Fruit fly (Drosophila melanogaster): Measurements from ENCODE around the gene Dora.

Gene Dora

DNA sequence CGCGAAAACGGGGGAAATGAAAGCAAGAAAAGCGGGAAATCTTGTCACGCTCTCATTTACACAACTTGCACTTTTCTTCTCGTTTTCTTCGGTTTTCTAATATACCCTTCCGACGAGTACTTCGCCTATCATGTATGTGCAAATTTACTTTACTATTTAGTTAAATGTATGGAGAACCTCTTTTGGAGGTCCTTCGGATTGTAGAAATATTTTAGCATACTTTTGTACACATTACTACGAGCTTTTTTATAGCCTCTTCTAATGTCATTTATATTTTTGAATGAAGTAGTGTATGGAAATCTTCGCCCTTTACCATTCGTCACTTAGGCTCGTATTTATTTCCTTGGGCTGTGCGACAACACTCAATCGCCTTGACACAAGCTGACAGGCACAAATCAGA, 33.5 kb downstream of the Dora start:
- TF ChIP-seq CG4318 (GFP tag; optimal IDR thresholded peaks at IDR 0.05) = no peak
- TF ChIP-seq CG15336 (GFP tag; IDR thresholded peaks at IDR 0.05) = 0 out of 2 replicates have a peak, but pooled peaks have one; percentile 8
- TF ChIP-seq vri (GFP tag; optimal IDR thresholded peaks at IDR 0.05) = no peak
- TF ChIP-seq pdm3 (GFP tag; optimal IDR thresholded peaks at IDR 0.05) = no peak
- no peak for TF ChIP-seq Lpt (GFP tag; optimal IDR thresholded peaks at IDR 0.05)
- no peak for TF ChIP-seq OdsH (GFP tag; optimal IDR thresholded peaks at IDR 0.05)
- no peak for TF ChIP-seq CG3032 (tag; optimal IDR thresholded peaks at IDR 0.05)
- TF ChIP-seq Eip78C (GFP tag) = peak; percentile 55

DNA sequence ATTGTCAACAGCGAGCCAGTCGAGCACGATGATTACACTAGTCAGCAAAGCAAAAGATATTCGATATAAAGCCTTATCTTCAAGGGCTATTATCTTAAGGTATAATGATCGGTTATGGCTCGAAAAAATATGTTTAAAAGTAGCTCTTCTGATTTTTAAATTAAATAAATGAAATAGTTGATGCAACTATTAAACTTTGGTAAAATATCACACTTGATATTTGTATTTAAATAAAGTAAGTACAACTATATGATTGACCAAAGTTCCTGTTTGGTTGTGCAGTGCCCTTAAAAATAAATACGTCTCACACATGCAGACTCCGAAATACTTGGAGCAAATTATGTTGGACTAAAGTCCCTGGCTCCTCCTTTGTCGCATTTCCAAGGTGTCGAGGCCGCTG, 34.2 kb downstream of the Dora start:
- TF ChIP-seq ss (GFP tag; optimal IDR thresholded peaks at IDR 0.05) = peak in 1 of 2 experiments; percentile 2
- TF ChIP-seq Ets21C (GFP tag; optimal IDR thresholded peaks at IDR 0.05) = no peak
- no peak for TF ChIP-seq dac (GFP tag; optimal IDR thresholded peaks at IDR 0.05)
- TF ChIP-seq CG11902 (GFP tag; optimal IDR thresholded peaks at IDR 0.05) = no peak
- TF ChIP-seq eg (GFP tag; IDR thresholded peaks at IDR 0.05) = no peak
- TF ChIP-seq topi (GFP tag; optimal IDR thresholded peaks at IDR 0.05) = no peak
- TF ChIP-seq lz (GFP tag; optimal IDR thresholded peaks at IDR 0.05) = no peak
- no peak for TF ChIP-seq Smox (GFP tag; optimal IDR thresholded peaks at IDR 0.05)
- TF ChIP-seq CG1621 (tag; optimal IDR thresholded peaks at IDR 0.05) = no peak
- no peak for TF ChIP-seq CG6792 (GFP tag; optimal IDR thresholded peaks at IDR 0.05)
- TF ChIP-seq CG3032 (tag; optimal IDR thresholded peaks at IDR 0.05) = peak; percentile 28
- TF ChIP-seq Met (GFP tag; optimal IDR thresholded peaks at IDR 0.05) = no peak
- TF ChIP-seq acj6 (GFP tag; optimal IDR thresholded peaks at IDR 0.05) = no peak
- TF ChIP-seq CG8119 (GFP tag; IDR thresholded peaks at IDR 0.05) = no peak
- TF ChIP-seq Eip78C (GFP tag) = peak; percentile 77
- TF ChIP-seq Hr39 (GFP tag; optimal IDR thresholded peaks at IDR 0.05) = no peak
- peak; percentile 42; the same call in 1 of the 2 replicates for TF ChIP-seq CG15336 (GFP tag; IDR thresholded peaks at IDR 0.05)
- TF ChIP-seq CG10669 (GFP tag; optimal IDR thresholded peaks at IDR 0.05) = no peak
- TF ChIP-seq OdsH (GFP tag; optimal IDR thresholded peaks at IDR 0.05) = peak; percentile 10
- TF ChIP-seq fd59A (GFP tag; optimal IDR thresholded peaks at IDR 0.05) = no peak
- no peak for TF ChIP-seq CG9139 (GFP tag; optimal IDR thresholded peaks at IDR 0.05)
- peak; percentile 7 for TF ChIP-seq CG6808 (GFP tag; optimal IDR thresholded peaks at IDR 0.05)
- TF ChIP-seq CG11762 (GFP tag; optimal IDR thresholded peaks at IDR 0.05; ENCODE audit: insufficient read depth) = no peak
- peak; percentile 5 for TF ChIP-seq esn (GFP tag; optimal IDR thresholded peaks at IDR 0.05)
- no peak for TF ChIP-seq CG4318 (GFP tag; optimal IDR thresholded peaks at IDR 0.05)
- peak; percentile 31 for TF ChIP-seq Ets96B (tag; optimal IDR thresholded peaks at IDR 0.05)
- TF ChIP-seq CG10631 (GFP tag; optimal IDR thresholded peaks at IDR 0.05) = no peak
- no peak for TF ChIP-seq Lpt (GFP tag; optimal IDR thresholded peaks at IDR 0.05)
- TF ChIP-seq pdm3 (GFP tag; optimal IDR thresholded peaks at IDR 0.05) = peak; percentile 23
- TF ChIP-seq CG32006 (GFP tag; optimal IDR thresholded peaks at IDR 0.05) = peak; percentile 1
- peak; percentile 41 for TF ChIP-seq dsx (GFP tag; optimal IDR thresholded peaks at IDR 0.05; ENCODE audit: poor library complexity, severe bottlenecking)
- TF ChIP-seq CG6276 (GFP tag; optimal IDR thresholded peaks at IDR 0.05) = peak; percentile 15
- no peak for TF ChIP-seq fkh (GFP tag; optimal IDR thresholded peaks at IDR 0.05)
- no peak for TF ChIP-seq fd85E (GFP tag; optimal IDR thresholded peaks at IDR 0.05)
- no peak for TF ChIP-seq Blimp-1 (GFP tag; optimal IDR thresholded peaks at IDR 0.05)
- no peak for TF ChIP-seq CG8319 (GFP tag; optimal IDR thresholded peaks at IDR 0.05)

DNA sequence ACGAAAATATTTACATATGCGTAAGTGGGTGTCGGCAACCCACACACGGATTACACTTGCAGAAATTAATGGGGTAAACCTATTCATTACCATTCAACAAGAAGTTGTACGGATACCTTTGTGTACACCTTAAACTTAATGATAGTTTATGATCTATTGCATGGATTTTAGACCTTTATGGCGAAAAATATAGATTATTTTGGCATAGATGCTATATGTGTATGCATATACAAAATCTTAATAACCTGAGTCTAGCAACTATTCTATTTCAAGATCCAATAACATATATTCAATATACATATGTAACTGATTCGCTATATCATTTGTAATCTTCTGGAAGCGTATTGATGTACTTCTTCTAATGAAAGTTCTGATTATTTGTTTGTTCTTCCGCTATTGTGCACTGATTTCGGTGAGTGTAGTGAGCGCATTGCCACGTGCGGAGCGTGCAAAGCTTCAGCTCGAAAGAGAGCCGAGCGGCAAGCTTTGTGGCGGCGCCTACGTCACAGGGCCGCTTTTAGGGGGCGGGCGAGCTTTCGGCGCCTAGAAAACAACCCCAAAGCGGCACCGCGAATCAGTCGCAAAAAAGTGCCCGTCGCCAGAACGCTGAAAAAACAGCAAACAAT, 36.2 kb downstream of the Dora start, which contains the start of gene CG7378:
CG7378 (plus strand) TSS at position 576 of the 626 bp plus-strand sequence.
- TF ChIP-seq Eip78C (GFP tag) = peak; percentile 89
- no peak for TF ChIP-seq Sox102F (GFP tag; optimal IDR thresholded peaks at IDR 0.05)
- no peak; the same call in 1 of the 2 replicates for TF ChIP-seq CG11294 (GFP tag; IDR thresholded peaks at IDR 0.05)
- TF ChIP-seq CG4318 (GFP tag; optimal IDR thresholded peaks at IDR 0.05) = no peak
- no peak for TF ChIP-seq ss (GFP tag; optimal IDR thresholded peaks at IDR 0.05)
- TF ChIP-seq Eip75B (GFP tag; optimal IDR thresholded peaks at IDR 0.05) = no peak
- no peak for TF ChIP-seq CG8119 (GFP tag; IDR thresholded peaks at IDR 0.05)
- TF ChIP-seq CG32006 (GFP tag; optimal IDR thresholded peaks at IDR 0.05) = peak; percentile 41
- TF ChIP-seq OdsH (GFP tag; optimal IDR thresholded peaks at IDR 0.05) = no peak
- TF ChIP-seq spab (GFP tag; optimal IDR thresholded peaks at IDR 0.05) = no peak
- peak; percentile 63 for TF ChIP-seq fkh (GFP tag; optimal IDR thresholded peaks at IDR 0.05)
- no peak for TF ChIP-seq Ets96B (tag; optimal IDR thresholded peaks at IDR 0.05)
- TF ChIP-seq net (GFP tag; optimal IDR thresholded peaks at IDR 0.05) = no peak
- no peak for TF ChIP-seq Met (GFP tag; optimal IDR thresholded peaks at IDR 0.05)
- no peak for TF ChIP-seq CG6276 (GFP tag; optimal IDR thresholded peaks at IDR 0.05)
- no peak for TF ChIP-seq CG11762 (GFP tag; optimal IDR thresholded peaks at IDR 0.05; ENCODE audit: insufficient read depth)
- TF ChIP-seq CG1621 (tag; optimal IDR thresholded peaks at IDR 0.05) = no peak
- no peak for TF ChIP-seq Gug (GFP tag; IDR thresholded peaks at IDR 0.05)
- TF ChIP-seq fd85E (GFP tag; optimal IDR thresholded peaks at IDR 0.05) = no peak
- TF ChIP-seq CG6854 (GFP tag; optimal IDR thresholded peaks at IDR 0.05) = no peak
- no peak for TF ChIP-seq CG16779 (tag; optimal IDR thresholded peaks at IDR 0.05)
- no peak for TF ChIP-seq Eip93F (GFP tag; optimal IDR thresholded peaks at IDR 0.05)
- TF ChIP-seq Hr39 (GFP tag; optimal IDR thresholded peaks at IDR 0.05) = no peak
